Fruit fly (Drosophila melanogaster): ENCODE results near the gene Cad87A.

The Cad87A gene

DNA sequence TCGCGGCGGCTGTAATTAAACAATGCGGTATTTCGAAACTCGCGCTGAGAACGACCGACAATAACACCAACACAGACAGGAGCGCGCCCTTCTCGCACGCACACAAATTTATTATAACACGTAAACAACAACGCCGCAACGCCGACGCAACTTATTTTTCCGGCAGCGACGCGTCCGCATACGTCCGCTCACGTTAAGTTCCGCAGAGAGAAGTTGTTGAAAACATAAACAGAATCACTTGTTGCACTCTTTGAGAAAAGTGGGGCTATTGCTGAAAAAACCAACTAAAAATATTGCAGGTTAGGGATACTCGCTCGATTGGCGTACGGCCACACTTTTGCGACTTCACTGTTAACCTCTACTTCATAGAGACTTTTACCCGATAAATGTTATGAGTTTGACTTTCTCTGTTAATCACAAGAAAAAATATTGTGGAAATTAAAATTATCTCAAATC, at the start of gene Cad87A (continued):
- TF ChIP-seq fru (optimal IDR thresholded peaks at IDR 0.05) (no peak), Med (GFP tag) (peak; percentile 91), CG14050 (GFP tag; IDR thresholded peaks at IDR 0.05) (no peak), CG9817 (tag; optimal IDR thresholded peaks at IDR 0.05) (no peak), MESR4 (GFP tag; optimal IDR thresholded peaks at IDR 0.05) (peak; percentile 29), Drgx (GFP tag; IDR thresholded peaks at IDR 0.05) (no peak), B-H2 (GFP tag; optimal IDR thresholded peaks at IDR 0.05) (peak; percentile 6), Fer2 (tag; optimal IDR thresholded peaks at IDR 0.05) (no peak), CG17359 (tag; optimal IDR thresholded peaks at IDR 0.05) (peak; percentile 23), CG1602 (GFP tag; optimal IDR thresholded peaks at IDR 0.05) (no peak), Dad (GFP tag; optimal IDR thresholded peaks at IDR 0.05) (no peak), Awh (GFP tag; IDR thresholded peaks at IDR 0.05) (no peak), maf-S (GFP tag; optimal IDR thresholded peaks at IDR 0.05) (peak; percentile 15), CG4854 (GFP tag; optimal IDR thresholded peaks at IDR 0.05) (no peak), ap (GFP tag; IDR thresholded peaks at IDR 0.05) (no peak), CG7745 (tag; optimal IDR thresholded peaks at IDR 0.05) (peak; percentile 38), tna (GFP tag; IDR thresholded peaks at IDR 0.05; ENCODE audit: partially characterized antibody) (no peak), CG1792 (GFP tag; optimal IDR thresholded peaks at IDR 0.05) (peak; percentile 2), CG12299 (tag; optimal IDR thresholded peaks at IDR 0.05) (peak; percentile 57), CG8281 (tag; optimal IDR thresholded peaks at IDR 0.05) (peak; percentile 7), ewg (GFP tag; optimal IDR thresholded peaks at IDR 0.05) (peak; percentile 13), CG17829 (tag; optimal IDR thresholded peaks at IDR 0.05) (peak; percentile 69), tap (tag; optimal IDR thresholded peaks at IDR 0.05) (peak; percentile 2), gsb-n (tag; optimal IDR thresholded peaks at IDR 0.05) (peak; percentile 66), gfzf (GFP tag; optimal IDR thresholded peaks at IDR 0.05) (peak; percentile 91), Stat92E (GFP tag; optimal IDR thresholded peaks at IDR 0.05) (peak in 1 of 3 experiments; percentile 62), ERR (GFP tag; optimal IDR thresholded peaks at IDR 0.05) (no peak), otp (GFP tag; IDR thresholded peaks at IDR 0.05) (no peak), crp (GFP tag; optimal IDR thresholded peaks at IDR 0.05) (no peak), D19A (tag; optimal IDR thresholded peaks at IDR 0.05) (peak; percentile 34), CG12104 (GFP tag; optimal IDR thresholded peaks at IDR 0.05) (no peak), wdn (GFP tag; IDR thresholded peaks at IDR 0.05) (no peak), CG10267 (tag; optimal IDR thresholded peaks at IDR 0.05) (peak; percentile 49), abd-A (tag; optimal IDR thresholded peaks at IDR 0.05) (peak; percentile 92), lola (GFP tag; optimal IDR thresholded peaks at IDR 0.05) (no peak), mld (GFP tag; IDR thresholded peaks at IDR 0.05; ENCODE audit: partially characterized antibody) (no peak), nmo (GFP tag; optimal IDR thresholded peaks at IDR 0.05) (no peak), CG11504 (tag; optimal IDR thresholded peaks at IDR 0.05) (peak; percentile 38), NK7.1 (GFP tag; optimal IDR thresholded peaks at IDR 0.05) (peak; percentile 7), Mes4 (GFP tag; optimal IDR thresholded peaks at IDR 0.05) (no peak), zf30C (GFP tag; optimal IDR thresholded peaks at IDR 0.05) (no peak), CG33213 (GFP tag; optimal IDR thresholded peaks at IDR 0.05) (peak; percentile 51), CG34422 (GFP tag; IDR thresholded peaks at IDR 0.05) (no peak), CG7556 (GFP tag; optimal IDR thresholded peaks at IDR 0.05) (no peak), Pdp1 (GFP tag; optimal IDR thresholded peaks at IDR 0.05) (peak in 1 of 2 experiments; percentile 78), her (GFP tag; optimal IDR thresholded peaks at IDR 0.05) (peak; percentile 21), CG9876 (GFP tag; optimal IDR thresholded peaks at IDR 0.05) (no peak), CG12659 (GFP tag; optimal IDR thresholded peaks at IDR 0.05) (peak; percentile 21), Hr51 (GFP tag; optimal IDR thresholded peaks at IDR 0.05) (no peak), CG15601 (tag; optimal IDR thresholded peaks at IDR 0.05) (no peak)

All from whole organism, embryonic.